Fruit fly (Drosophila melanogaster): ENCODE measurements around the gene rg.
A peak's percentile ranks its signal among the peaks of the same experiment; 100 is the strongest.

Gene rg

dm6 chrX:5289692-5290091, 204.1 kb downstream of the rg start (continued):
- TF ChIP-seq chinmo (GFP tag; IDR thresholded peaks at IDR 0.05; ENCODE audit: partially characterized antibody) (no peak), h (optimal IDR thresholded peaks at IDR 0.05) (no peak), CG12219 (GFP tag; optimal IDR thresholded peaks at IDR 0.05) (no peak), CG4617 (GFP tag; optimal IDR thresholded peaks at IDR 0.05; ENCODE audit: borderline replicate concordance) (no peak), CG15696 (tag; optimal IDR thresholded peaks at IDR 0.05) (no peak), Hsf (GFP tag; optimal IDR thresholded peaks at IDR 0.05) (no peak), CG5245 (GFP tag; optimal IDR thresholded peaks at IDR 0.05) (peak; percentile 2), CG16779 (GFP tag; IDR thresholded peaks at IDR 0.05) (no peak), seq (GFP tag; IDR thresholded peaks at IDR 0.05) (no peak), Atf3 (GFP tag; optimal IDR thresholded peaks at IDR 0.05) (no peak), CG16813 (GFP tag; IDR thresholded peaks at IDR 0.05; ENCODE audit: partially characterized antibody) (peak; percentile 61), crol (GFP tag; IDR thresholded peaks at IDR 0.05) (no peak), Lhr (GFP tag; optimal IDR thresholded peaks at IDR 0.05) (peak; percentile 7), knrl (GFP tag; IDR thresholded peaks at IDR 0.05; ENCODE audit: partially characterized antibody) (peak; percentile 33; the same call in 1 of the 3 replicates), CG17361 (GFP tag; IDR thresholded peaks at IDR 0.05) (0 out of 3 replicates have a peak, but pooled peaks have one; percentile 8), prd (optimal IDR thresholded peaks at IDR 0.05) (no peak), prd (GFP tag; IDR thresholded peaks at IDR 0.05) (no peak), pb (GFP tag; optimal IDR thresholded peaks at IDR 0.05) (no peak), CG34422 (GFP tag; IDR thresholded peaks at IDR 0.05) (no peak), CG5953 (GFP tag; IDR thresholded peaks at IDR 0.05) (no peak), CG2199 (GFP tag; IDR thresholded peaks at IDR 0.05) (no peak), CG2116 (GFP tag; optimal IDR thresholded peaks at IDR 0.05) (no peak), lov (optimal IDR thresholded peaks at IDR 0.05) (no peak), lov (GFP tag; IDR thresholded peaks at IDR 0.05) (no peak), fru (optimal IDR thresholded peaks at IDR 0.05) (no peak), lmd (GFP tag; IDR thresholded peaks at IDR 0.05) (no peak), E2f1 (GFP tag; IDR thresholded peaks at IDR 0.05) (no peak), Opbp (GFP tag; IDR thresholded peaks at IDR 0.05; ENCODE audit: partially characterized antibody) (no peak), Ada2b (GFP tag; IDR thresholded peaks at IDR 0.05) (no peak), CG10654 (GFP tag; optimal IDR thresholded peaks at IDR 0.05) (no peak), bab2 (GFP tag; optimal IDR thresholded peaks at IDR 0.05) (no peak), sr (GFP tag; IDR thresholded peaks at IDR 0.05) (no peak), B-H2 (GFP tag; optimal IDR thresholded peaks at IDR 0.05) (no peak), CG14014 (GFP tag; IDR thresholded peaks at IDR 0.05) (no peak), CG11093 (GFP tag; IDR thresholded peaks at IDR 0.05) (no peak), CG3847 (GFP tag; IDR thresholded peaks at IDR 0.05) (no peak), bsh (GFP tag; optimal IDR thresholded peaks at IDR 0.05) (peak in 1 of 2 experiments; percentile 5), HLH54F (GFP tag; optimal IDR thresholded peaks at IDR 0.05) (no peak), Vsx1 (GFP tag; optimal IDR thresholded peaks at IDR 0.05) (peak; percentile 55), Tbp (GFP tag; optimal IDR thresholded peaks at IDR 0.05) (no peak), CG13775 (GFP tag; optimal IDR thresholded peaks at IDR 0.05) (no peak), D19A (tag; optimal IDR thresholded peaks at IDR 0.05) (no peak), Chrac-16 (GFP tag; optimal IDR thresholded peaks at IDR 0.05) (no peak), CG11247 (GFP tag; IDR thresholded peaks at IDR 0.05) (no peak), CG15601 (tag; optimal IDR thresholded peaks at IDR 0.05) (no peak), CG4730 (GFP tag; IDR thresholded peaks at IDR 0.05) (no peak), CG11504 (tag; optimal IDR thresholded peaks at IDR 0.05) (peak; percentile 49), dan (GFP tag; IDR thresholded peaks at IDR 0.05) (no peak), Max (GFP tag; optimal IDR thresholded peaks at IDR 0.05) (no peak), CG8388 (GFP tag; optimal IDR thresholded peaks at IDR 0.05) (no peak), CG30020 (tag; optimal IDR thresholded peaks at IDR 0.05) (no peak), ind (GFP tag; optimal IDR thresholded peaks at IDR 0.05) (no peak), sisA (GFP tag; IDR thresholded peaks at IDR 0.05) (no peak), ftz-f1 (GFP tag; optimal IDR thresholded peaks at IDR 0.05) (no peak)

All from whole organism, embryonic.